Worm (Caenorhabditis elegans): Measurements from ENCODE around the gene C09B9.7.

DNA sequence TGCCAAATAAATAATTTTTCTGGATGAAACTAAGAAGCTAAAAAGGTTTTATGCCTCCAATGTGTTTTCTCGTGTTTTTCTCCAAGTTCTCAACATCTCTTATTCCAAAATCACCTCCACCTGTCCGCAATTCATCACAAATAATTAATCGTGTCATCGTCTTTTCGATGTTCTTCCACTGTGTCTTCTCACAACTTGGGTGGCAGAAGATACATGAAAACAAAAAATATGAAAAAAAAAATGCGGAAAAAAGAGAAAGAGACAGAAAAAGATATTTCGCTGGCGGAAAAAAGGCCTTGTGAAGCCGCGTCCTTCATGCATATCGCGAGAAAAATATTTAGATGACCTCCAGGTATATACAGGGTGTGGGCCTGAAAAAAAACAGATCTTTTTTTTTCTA is 13.0 kb upstream of the C09B9.7 start:
- no peak for TF ChIP-seq ztf-1 (GFP tag; conservative IDR thresholded peaks at IDR 0.05)
- TF ChIP-seq ZK546.5 (tag; optimal IDR thresholded peaks at IDR 0.05) = no peak

Data from whole organism, L2 larva.